Worm (Caenorhabditis elegans) whole organism, L3 larva: ENCODE data around the gene usp-33.
A peak's percentile ranks its signal among the peaks of the same experiment; 100 is the strongest.

Source experiments
- ama-1 ChIP-seq: fragments of 150-350 bp; optimal IDR thresholded peaks from 2 replicates; lab custom pipeline; 2018
- daf-12 ChIP-seq: fragments of 150-350 bp; optimal IDR thresholded peaks from 2 replicates; lab custom pipeline; 2014; ENCODE audit warnings: missing biosample characterization, missing genetic modification reagents, missing genetic modification characterization
- elt-2 ChIP-seq: sonication (generic microtip); optimal IDR thresholded peaks from 2 replicates; lab custom pipeline; 2016; ENCODE audit warnings: missing genetic modification reagents, mild to moderate bottlenecking, missing genetic modification characterization, missing compliant biosample characterization
- pqm-1 ChIP-seq: fragments of 150-350 bp; optimal IDR thresholded peaks from 2 replicates; lab custom pipeline; 2017; ENCODE audit warnings: missing biosample characterization, missing genetic modification characterization, inconsistent platforms
- unc-62 ChIP-seq: fragments of 150-350 bp; sonication (generic microtip); optimal IDR thresholded peaks from 4 replicates; lab custom pipeline; 2014; ENCODE audit warnings: missing biosample characterization, missing genetic modification reagents, missing genetic modification characterization

DNA sequence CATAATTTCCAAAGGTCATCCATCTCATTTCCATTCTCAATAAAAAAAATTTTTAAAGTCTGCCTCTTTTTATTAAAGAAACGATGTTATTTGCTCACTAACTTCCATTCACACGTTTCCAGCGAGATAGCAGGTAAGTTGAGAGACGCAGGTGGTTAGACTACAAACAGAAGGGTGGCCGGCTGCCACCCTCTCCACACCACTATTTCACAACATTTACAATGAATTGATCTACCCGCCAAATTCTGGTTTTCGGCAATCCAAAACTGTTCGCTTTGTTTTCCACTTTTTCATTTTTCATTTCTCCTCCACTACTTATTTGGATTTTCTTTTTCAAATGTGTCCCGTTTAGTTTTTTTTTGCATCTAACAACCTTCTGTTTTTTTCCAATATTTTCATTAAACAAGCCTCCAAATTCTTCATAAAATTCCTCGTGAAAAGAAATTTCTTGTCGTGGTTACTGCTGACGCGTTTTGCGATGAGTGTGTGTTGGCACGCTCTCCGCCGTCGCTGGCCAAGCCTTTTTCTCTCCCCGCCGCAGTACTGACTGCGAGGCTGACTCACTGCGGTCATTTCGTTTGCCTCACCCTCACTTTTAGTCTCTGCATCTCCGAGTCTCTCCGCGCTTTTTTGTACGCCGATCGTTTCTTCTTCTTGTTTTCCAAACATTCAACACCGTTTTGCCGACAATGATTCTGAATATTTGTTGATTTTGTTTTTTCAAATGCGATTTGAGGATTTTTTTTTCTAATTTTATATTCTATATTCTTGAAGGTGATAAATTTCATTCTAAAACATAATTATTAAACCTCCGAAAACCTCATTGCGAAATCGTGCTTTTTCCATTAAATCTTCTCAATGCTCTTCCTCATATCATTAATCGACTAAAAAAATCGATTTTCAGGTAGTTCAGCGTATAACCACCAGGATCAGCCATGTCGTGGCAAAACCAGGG is 22.9 kb upstream of the usp-33 start, which contains the start of gene dyn-1:
- TF ChIP-seq daf-12 (tag; lab: Kevin White, UChicago) (no peak), elt-2 (tag; lab: Kevin White, UChicago) (peak; percentile 52), pqm-1 (tag; lab: Kevin White, UChicago) (peak; percentile 3), ama-1 (no peak), unc-62 (GFP tag; lab: Kevin White, UChicago) (no peak)
